Fruit fly (Drosophila melanogaster) whole organism, prepupa: ENCODE measurements around the gene CG11550.

Experiments
- Blimp-1 ChIP-seq: fragments of 200-800 bp; sonication (Bioruptor generic); optimal IDR thresholded peaks from 3 replicates; lab custom pipeline; 2017; ENCODE audit warnings: missing biosample characterization, missing genetic modification characterization, mild to moderate bottlenecking, moderate library complexity, missing genetic modification reagents
- CG10631 ChIP-seq: fragments of 200-800 bp; sonication (Bioruptor generic); optimal IDR thresholded peaks from 2 replicates; lab custom pipeline; 2016; ENCODE audit warnings: missing biosample characterization, missing genetic modification characterization
- CG10669 ChIP-seq: fragments of 200-800 bp; sonication (Bioruptor generic); optimal IDR thresholded peaks from 3 replicates; lab custom pipeline; 2018; ENCODE audit warnings: missing biosample characterization, mild to moderate bottlenecking, missing genetic modification characterization, moderate library complexity
- CG11294 ChIP-seq: fragments of 200-800 bp; sonication (Bioruptor generic); IDR thresholded peaks from 2 replicates; pipeline ENCODE4 v1.3.6; 2022; ENCODE audit warnings: missing biosample characterization, missing genetic modification characterization
- CG11762 ChIP-seq: fragments of 200-800 bp; sonication (Bioruptor generic); optimal IDR thresholded peaks from 3 replicates; lab custom pipeline; 2016; ENCODE audit warnings: missing biosample characterization, missing genetic modification characterization; ENCODE audit not compliant: insufficient read depth
- CG11902 ChIP-seq: fragments of 200-800 bp; sonication (Bioruptor generic); optimal IDR thresholded peaks from 3 replicates; lab custom pipeline; 2016; ENCODE audit warnings: missing biosample characterization, missing genetic modification characterization
- CG1621 ChIP-seq: fragments of 200-800 bp; sonication (Bioruptor generic); optimal IDR thresholded peaks from 3 replicates; lab custom pipeline; 2018; ENCODE audit warnings: missing biosample characterization, mild to moderate bottlenecking, missing genetic modification characterization
- CG3032 ChIP-seq: fragments of 200-800 bp; optimal IDR thresholded peaks from 2 replicates; lab custom pipeline; 2019; ENCODE audit warnings: missing biosample characterization, mild to moderate bottlenecking, missing genetic modification characterization, moderate library complexity
- CG32006 ChIP-seq: fragments of 200-800 bp; sonication (Bioruptor generic); optimal IDR thresholded peaks from 3 replicates; lab custom pipeline; 2017; ENCODE audit warnings: missing biosample characterization, mild to moderate bottlenecking, missing genetic modification characterization
- CG34406 ChIP-seq: fragments of 200-800 bp; sonication (Bioruptor generic); optimal IDR thresholded peaks from 3 replicates; lab custom pipeline; 2016; ENCODE audit warnings: missing biosample characterization, missing genetic modification characterization
- CG3919 ChIP-seq: fragments of 200-800 bp; sonication (Bioruptor generic); optimal IDR thresholded peaks from 3 replicates; lab custom pipeline; 2016; ENCODE audit warnings: missing biosample characterization, missing genetic modification characterization
- CG4318 ChIP-seq: fragments of 200-800 bp; sonication (Bioruptor generic); optimal IDR thresholded peaks from 3 replicates; lab custom pipeline; 2017; ENCODE audit warnings: missing biosample characterization, mild to moderate bottlenecking, missing genetic modification characterization
- CG6163 ChIP-seq: fragments of 200-800 bp; sonication (Bioruptor generic); IDR thresholded peaks from 3 replicates; pipeline ENCODE4 v1.3.6; 2022; ENCODE audit warnings: missing biosample characterization, missing genetic modification characterization
- CG6792 ChIP-seq: fragments of 200-800 bp; sonication (Bioruptor generic); optimal IDR thresholded peaks from 3 replicates; lab custom pipeline; 2016; ENCODE audit warnings: missing biosample characterization, missing genetic modification characterization
- CG6808 ChIP-seq: fragments of 200-800 bp; sonication (Bioruptor generic); optimal IDR thresholded peaks from 3 replicates; lab custom pipeline; 2017; ENCODE audit warnings: missing biosample characterization, missing genetic modification characterization, mild to moderate bottlenecking, moderate library complexity, missing genetic modification reagents
- CG6854 ChIP-seq: fragments of 200-800 bp; sonication (Bioruptor generic); optimal IDR thresholded peaks from 2 replicates; lab custom pipeline; 2017; ENCODE audit warnings: missing biosample characterization, mild to moderate bottlenecking, missing genetic modification characterization
- CG7368 ChIP-seq: fragments of 200-800 bp; sonication (Bioruptor generic); optimal IDR thresholded peaks from 3 replicates; lab custom pipeline; 2016; ENCODE audit warnings: missing biosample characterization, missing genetic modification characterization
- CG8119 ChIP-seq: fragments of 200-800 bp; sonication (Bioruptor generic); IDR thresholded peaks from 3 replicates; pipeline ENCODE4 v1.3.6; 2022; ENCODE audit warnings: missing biosample characterization, missing genetic modification characterization
- CG8632 ChIP-seq: fragments of 200-800 bp; sonication (Bioruptor generic); optimal IDR thresholded peaks from 3 replicates; lab custom pipeline; 2016; ENCODE audit warnings: missing biosample characterization, missing genetic modification characterization
- Eip78C ChIP-seq: fragments of 200-800 bp; sonication (Bioruptor generic); peaks from one replicate; lab custom pipeline; 2016; ENCODE audit warnings: missing biosample characterization, missing genetic modification characterization
- Ets21C ChIP-seq: fragments of 200-800 bp; sonication (Bioruptor generic); optimal IDR thresholded peaks from 3 replicates; lab custom pipeline; 2016; ENCODE audit warnings: missing biosample characterization, missing genetic modification characterization
- Ets96B ChIP-seq: fragments of 200-800 bp; optimal IDR thresholded peaks from 2 replicates; lab custom pipeline; 2019; ENCODE audit warnings: missing biosample characterization, mild to moderate bottlenecking, missing genetic modification characterization, moderate library complexity
- Gug ChIP-seq: fragments of 200-800 bp; sonication (Bioruptor generic); IDR thresholded peaks from 2 replicates; pipeline ENCODE4 v1.3.6; 2022; ENCODE audit warnings: missing biosample characterization, missing genetic modification characterization
- Hr39 ChIP-seq: fragments of 200-800 bp; sonication (Bioruptor generic); optimal IDR thresholded peaks from 2 replicates; lab custom pipeline; 2016; ENCODE audit warnings: missing biosample characterization, missing genetic modification characterization
- Lpt ChIP-seq: fragments of 200-800 bp; sonication (Bioruptor generic); optimal IDR thresholded peaks from 3 replicates; lab custom pipeline; 2016; ENCODE audit warnings: missing biosample characterization, missing genetic modification characterization
- Smox ChIP-seq: fragments of 200-800 bp; sonication (Bioruptor generic); optimal IDR thresholded peaks from 3 replicates; lab custom pipeline; 2016; ENCODE audit warnings: missing biosample characterization, missing genetic modification characterization
- Sox102F ChIP-seq: fragments of 200-800 bp; sonication (Bioruptor generic); optimal IDR thresholded peaks from 2 replicates; lab custom pipeline; 2016; ENCODE audit warnings: missing biosample characterization, mild to moderate bottlenecking, missing genetic modification characterization
- Sox15 ChIP-seq: fragments of 200-800 bp; sonication (Bioruptor generic); optimal IDR thresholded peaks from 3 replicates; lab custom pipeline; 2016; ENCODE audit warnings: missing biosample characterization, missing genetic modification characterization
- cyc ChIP-seq: fragments of 200-800 bp; sonication (Bioruptor generic); optimal IDR thresholded peaks from 3 replicates; lab custom pipeline; 2016; ENCODE audit warnings: missing biosample characterization, missing genetic modification characterization
- dsx ChIP-seq: fragments of 200-800 bp; optimal IDR thresholded peaks from 3 replicates; lab custom pipeline; 2019; ENCODE audit warnings: missing biosample characterization, mild to moderate bottlenecking, missing genetic modification characterization, moderate library complexity; ENCODE audit not compliant: poor library complexity, severe bottlenecking
- esn ChIP-seq: fragments of 200-800 bp; sonication (Bioruptor generic); optimal IDR thresholded peaks from 2 replicates; lab custom pipeline; 2016; ENCODE audit warnings: missing biosample characterization, mild to moderate bottlenecking, missing genetic modification characterization, moderate library complexity
- fd59A ChIP-seq: fragments of 200-800 bp; sonication (Bioruptor generic); optimal IDR thresholded peaks from 2 replicates; lab custom pipeline; 2017; ENCODE audit warnings: missing biosample characterization, mild to moderate bottlenecking, missing genetic modification characterization, missing genetic modification reagents
- net ChIP-seq: fragments of 200-800 bp; sonication (Bioruptor generic); optimal IDR thresholded peaks from 3 replicates; lab custom pipeline; 2016; ENCODE audit warnings: missing biosample characterization, missing genetic modification characterization
- pdm3 ChIP-seq: fragments of 200-800 bp; sonication (Bioruptor generic); optimal IDR thresholded peaks from 3 replicates; lab custom pipeline; 2016; ENCODE audit warnings: missing biosample characterization, missing genetic modification characterization
- spab ChIP-seq: fragments of 200-800 bp; sonication (Bioruptor generic); optimal IDR thresholded peaks from 2 replicates; lab custom pipeline; 2017; ENCODE audit warnings: missing biosample characterization, mild to moderate bottlenecking, missing genetic modification characterization, missing genetic modification reagents
- ss ChIP-seq, 2 experiments: fragments of 200-800 bp; sonication (Bioruptor generic); optimal IDR thresholded peaks; 2 replicates in 1 of 2; 3 replicates in 1 of 2; lab custom pipeline; 2017 to 2018; ENCODE audit warnings: mild to moderate bottlenecking in 2 of 2, missing biosample characterization in 2 of 2, missing genetic modification characterization in 2 of 2, moderate library complexity in 1 of 2
- svp ChIP-seq: fragments of 200-800 bp; sonication (Bioruptor generic); peaks from one replicate; lab custom pipeline; 2016; ENCODE audit warnings: missing biosample characterization, missing genetic modification characterization
- vri ChIP-seq: fragments of 200-800 bp; sonication (Bioruptor generic); optimal IDR thresholded peaks from 3 replicates; lab custom pipeline; 2016; ENCODE audit warnings: missing biosample characterization, mild to moderate bottlenecking, missing genetic modification characterization

Gene CG11550

dm6 chr3R:31706142-31706894, 26.6 kb upstream of the CG11550 start (continued):
- TF ChIP-seq CG32006 (GFP tag; lab: Kevin White, UChicago): peak; percentile 77
- peak; percentile 48 for TF ChIP-seq CG3032 (tag; lab: Kevin White, UChicago)
- peak; percentile 63 for TF ChIP-seq pdm3 (GFP tag; lab: Kevin White, UChicago)
- peak; percentile 26 for TF ChIP-seq spab (GFP tag; lab: Kevin White, UChicago)
- 0 out of 2 replicates have a peak, but pooled peaks have one; percentile 38 for TF ChIP-seq CG11294 (GFP tag; lab: Robert Waterston, UW)
- peak; percentile 83 for TF ChIP-seq CG10631 (GFP tag; lab: Kevin White, UChicago)
- TF ChIP-seq CG34406 (GFP tag; lab: Kevin White, UChicago): no peak
- TF ChIP-seq Sox15 (GFP tag; lab: Kevin White, UChicago): no peak
- no peak for TF ChIP-seq Smox (GFP tag; lab: Kevin White, UChicago)
- TF ChIP-seq esn: no peak
- no peak for TF ChIP-seq CG8632 (GFP tag; lab: Kevin White, UChicago)
- peak; percentile 59 for TF ChIP-seq CG10669 (GFP tag; lab: Kevin White, UChicago)
- peak; percentile 53 for TF ChIP-seq Gug (GFP tag; lab: Robert Waterston, UW)
- no peak for TF ChIP-seq Blimp-1
- peak; percentile 22 for TF ChIP-seq CG11762 (GFP tag; lab: Kevin White, UChicago)
- TF ChIP-seq CG11902 (GFP tag; lab: Kevin White, UChicago): no peak
- no peak for TF ChIP-seq cyc (GFP tag; lab: Kevin White, UChicago)
- TF ChIP-seq Ets21C (GFP tag; lab: Kevin White, UChicago): no peak
- TF ChIP-seq CG3919 (GFP tag; lab: Kevin White, UChicago): peak; percentile 79
- peak; percentile 77 for TF ChIP-seq CG8119 (GFP tag; lab: Robert Waterston, UW)
- no peak for TF ChIP-seq Hr39 (GFP tag; lab: Kevin White, UChicago)
- TF ChIP-seq CG7368 (GFP tag; lab: Kevin White, UChicago): peak; percentile 43
- peak; percentile 54 for TF ChIP-seq CG4318 (GFP tag; lab: Kevin White, UChicago)

dm6 chr3R:31704524-31705215, 25.0 kb upstream of the CG11550 start:
- TF ChIP-seq Ets96B (tag; lab: Kevin White, UChicago) (peak; percentile 3), CG8119 (GFP tag; lab: Robert Waterston, UW) (0 out of 3 replicates have a peak, but pooled peaks have one; percentile 33), CG8632 (GFP tag; lab: Kevin White, UChicago) (no peak), Eip78C (GFP tag; lab: Kevin White, UChicago) (peak; percentile 36), CG6792 (GFP tag; lab: Kevin White, UChicago) (no peak)

- TF ChIP-seq spab (GFP tag; lab: Kevin White, UChicago) (peak; percentile 15), Sox102F (GFP tag; lab: Kevin White, UChicago) (no peak), Ets96B (tag; lab: Kevin White, UChicago) (peak; percentile 8), CG3032 (tag; lab: Kevin White, UChicago) (peak; percentile 18)
These were observed 23.7 kb upstream of the CG11550 start for dm6 chr3R:31703370-31703769.

- TF ChIP-seq vri (GFP tag; lab: Kevin White, UChicago) (peak; percentile 39), CG10631 (GFP tag; lab: Kevin White, UChicago) (no peak), Eip78C (GFP tag; lab: Kevin White, UChicago) (peak; percentile 66), CG6808 (GFP tag; lab: Kevin White, UChicago) (peak; percentile 8), CG6163 (GFP tag; lab: Robert Waterston, UW) (0 out of 3 replicates have a peak, but pooled peaks have one; percentile 8), dsx (GFP tag; lab: Kevin White, UChicago) (peak; percentile 56), net (GFP tag; lab: Kevin White, UChicago) (peak; percentile 11), CG11902 (GFP tag; lab: Kevin White, UChicago) (no peak), ss (GFP tag; optimal IDR thresholded peaks at IDR 0.05; lab: Kevin White, UChicago) (peak; percentile 40 to 53), CG6854 (GFP tag; lab: Kevin White, UChicago) (peak; percentile 50), CG11762 (GFP tag; lab: Kevin White, UChicago) (no peak), svp (GFP tag; lab: Kevin White, UChicago) (peak; percentile 2), Lpt (GFP tag; lab: Kevin White, UChicago) (no peak), CG1621 (tag; lab: Kevin White, UChicago) (peak; percentile 44), fd59A (GFP tag; lab: Kevin White, UChicago) (no peak), Sox15 (GFP tag; lab: Kevin White, UChicago) (no peak), CG4318 (GFP tag; lab: Kevin White, UChicago) (no peak)
These were observed 22.3 kb upstream of the CG11550 start for dm6 chr3R:31701934-31702333.
